Fruit fly (Drosophila melanogaster) whole organism, embryonic: ENCODE results near the gene CG8892.

ENCODE experiments used
- ATbp ChIP-seq: fragments of 200-800 bp; sonication (Bioruptor generic); optimal IDR thresholded peaks from 2 replicates; lab custom pipeline; 2017; ENCODE audit warnings: missing biosample characterization, mild to moderate bottlenecking, missing genetic modification characterization, missing genetic modification reagents
- Bdp1 ChIP-seq: fragments of 200-800 bp; sonication (Bioruptor generic); optimal IDR thresholded peaks from 3 replicates; lab custom pipeline; 2016; ENCODE audit warnings: missing biosample characterization, missing genetic modification characterization
- Bgb ChIP-seq: fragments of 200-800 bp; sonication (Bioruptor generic); IDR thresholded peaks from 2 replicates; pipeline ENCODE4 v1.3.6; 2022; ENCODE audit warnings: missing biosample characterization, missing genetic modification characterization; ENCODE audit not compliant: partially characterized antibody
- Bteb2 ChIP-seq: fragments of 200-800 bp; sonication (Bioruptor generic); optimal IDR thresholded peaks from 2 replicates; lab custom pipeline; 2016; ENCODE audit warnings: missing biosample characterization, missing genetic modification characterization
- CG10366 ChIP-seq: fragments of 200-800 bp; sonication (Bioruptor generic); IDR thresholded peaks from 2 replicates; pipeline ENCODE4 v1.3.6; 2022; ENCODE audit warnings: missing biosample characterization, missing genetic modification characterization
- CG11504 ChIP-seq: fragments of 200-800 bp; sonication (Bioruptor generic); optimal IDR thresholded peaks from 3 replicates; lab custom pipeline; 2019; ENCODE audit warnings: missing biosample characterization, mild to moderate bottlenecking, missing genetic modification characterization, moderate library complexity
- CG12071 ChIP-seq: fragments of 200-800 bp; sonication (Bioruptor generic); optimal IDR thresholded peaks from 3 replicates; lab custom pipeline; 2018; ENCODE audit warnings: missing biosample characterization, mild to moderate bottlenecking, missing genetic modification characterization
- CG12219 ChIP-seq: fragments of 200-800 bp; sonication (Bioruptor generic); optimal IDR thresholded peaks from 3 replicates; lab custom pipeline; 2018; ENCODE audit warnings: missing biosample characterization, mild to moderate bottlenecking, missing genetic modification characterization
- CG12942 ChIP-seq: fragments of 200-800 bp; sonication (Bioruptor generic); optimal IDR thresholded peaks from 3 replicates; lab custom pipeline; 2016; ENCODE audit warnings: missing biosample characterization, missing genetic modification characterization
- CG13123 ChIP-seq: fragments of 200-800 bp; sonication (Bioruptor generic); optimal IDR thresholded peaks from 2 replicates; lab custom pipeline; 2016; ENCODE audit warnings: missing biosample characterization, missing genetic modification characterization
- CG14441 ChIP-seq: fragments of 200-800 bp; sonication (Bioruptor generic); IDR thresholded peaks from 2 replicates; pipeline ENCODE4 v1.3.6; 2022; ENCODE audit warnings: missing biosample characterization, missing genetic modification characterization
- CG15514 ChIP-seq: fragments of 200-800 bp; sonication (Bioruptor generic); optimal IDR thresholded peaks from 3 replicates; lab custom pipeline; 2017; ENCODE audit warnings: missing biosample characterization, missing genetic modification characterization, mild to moderate bottlenecking, moderate library complexity, missing genetic modification reagents
- CG15601 ChIP-seq: fragments of 200-800 bp; sonication (Bioruptor generic); optimal IDR thresholded peaks from 3 replicates; lab custom pipeline; 2019; ENCODE audit warnings: missing biosample characterization, mild to moderate bottlenecking, missing genetic modification characterization, moderate library complexity
- CG17912 ChIP-seq: fragments of 200-800 bp; sonication (Bioruptor generic); optimal IDR thresholded peaks from 2 replicates; lab custom pipeline; 2018; ENCODE audit warnings: missing biosample characterization, mild to moderate bottlenecking, missing genetic modification characterization
- CG2129 ChIP-seq: fragments of 200-800 bp; sonication (Bioruptor generic); IDR thresholded peaks from 2 replicates; pipeline ENCODE4 v1.3.6; 2022; ENCODE audit warnings: missing biosample characterization, missing genetic modification characterization; ENCODE audit not compliant: partially characterized antibody
- CG2678 ChIP-seq: fragments of 200-800 bp; sonication (Bioruptor generic); optimal IDR thresholded peaks from 3 replicates; lab custom pipeline; 2019; ENCODE audit warnings: missing biosample characterization, mild to moderate bottlenecking, missing genetic modification characterization, moderate library complexity
- CG32532 ChIP-seq: fragments of 200-800 bp; sonication (Bioruptor generic); IDR thresholded peaks from 2 replicates; pipeline ENCODE4 v1.3.6; 2022; ENCODE audit warnings: missing biosample characterization, missing genetic modification characterization
- CG34376 ChIP-seq: fragments of 200-800 bp; sonication (Bioruptor generic); optimal IDR thresholded peaks from 2 replicates; lab custom pipeline; 2018; ENCODE audit warnings: missing biosample characterization, mild to moderate bottlenecking, missing genetic modification characterization
- CG42726 ChIP-seq: fragments of 200-800 bp; sonication (Bioruptor generic); IDR thresholded peaks from 2 replicates; pipeline ENCODE4 v1.3.6; 2022; ENCODE audit warnings: missing biosample characterization, missing genetic modification characterization; ENCODE audit not compliant: partially characterized antibody
- CG43689 ChIP-seq: fragments of 200-800 bp; sonication (Bioruptor generic); IDR thresholded peaks from 2 replicates; pipeline ENCODE4 v1.3.6; 2022; ENCODE audit warnings: missing biosample characterization, missing genetic modification characterization
- CG7556 ChIP-seq: fragments of 200-800 bp; sonication (Bioruptor generic); optimal IDR thresholded peaks from 2 replicates; lab custom pipeline; 2017; ENCODE audit warnings: missing biosample characterization, mild to moderate bottlenecking, missing genetic modification characterization
- CG9609 ChIP-seq: fragments of 200-800 bp; sonication (Bioruptor generic); optimal IDR thresholded peaks from 3 replicates; lab custom pipeline; 2016; ENCODE audit warnings: missing biosample characterization, missing genetic modification characterization
- D19A ChIP-seq: fragments of 200-800 bp; optimal IDR thresholded peaks from 3 replicates; lab custom pipeline; 2019; ENCODE audit warnings: missing biosample characterization, mild to moderate bottlenecking, missing genetic modification characterization, moderate library complexity
- Dek ChIP-seq: fragments of 200-800 bp; sonication (Bioruptor generic); optimal IDR thresholded peaks from 3 replicates; lab custom pipeline; 2019; ENCODE audit warnings: missing biosample characterization, mild to moderate bottlenecking, missing genetic modification characterization, moderate library complexity
- Fer2 ChIP-seq: fragments of 200-800 bp; sonication (Bioruptor generic); optimal IDR thresholded peaks from 2 replicates; lab custom pipeline; 2018; ENCODE audit warnings: missing biosample characterization, mild to moderate bottlenecking, missing genetic modification characterization, moderate library complexity
- HmgZ ChIP-seq: fragments of 200-800 bp; sonication (Bioruptor generic); optimal IDR thresholded peaks from 2 replicates; lab custom pipeline; 2018; ENCODE audit warnings: missing biosample characterization, mild to moderate bottlenecking, missing genetic modification characterization
- Hr39 ChIP-seq: fragments of >200 bp; optimal IDR thresholded peaks from 2 replicates; lab custom pipeline; 2017
- NK7.1 ChIP-seq: fragments of 200-800 bp; sonication (Bioruptor generic); optimal IDR thresholded peaks from 3 replicates; lab custom pipeline; 2016; ENCODE audit warnings: missing biosample characterization, missing genetic modification characterization
- Nf-YC ChIP-seq: fragments of 200-800 bp; optimal IDR thresholded peaks from 3 replicates; lab custom pipeline; 2019; ENCODE audit warnings: missing biosample characterization, mild to moderate bottlenecking, missing genetic modification characterization, moderate library complexity
- Ptx1 ChIP-seq: fragments of 200-800 bp; sonication (Bioruptor generic); IDR thresholded peaks from 2 replicates; pipeline ENCODE4 v1.3.6; 2022; ENCODE audit warnings: missing biosample characterization, missing genetic modification characterization
- Ravus ChIP-seq: fragments of 200-800 bp; sonication (Bioruptor generic); IDR thresholded peaks from 2 replicates; pipeline ENCODE4 v1.3.6; 2022; ENCODE audit warnings: missing biosample characterization, missing genetic modification characterization
- al ChIP-seq: fragments of 200-800 bp; sonication (Bioruptor generic); IDR thresholded peaks from 2 replicates; pipeline ENCODE4 v1.3.6; 2022; ENCODE audit warnings: missing biosample characterization, missing genetic modification characterization
- chinmo ChIP-seq: fragments of 200-800 bp; sonication (Bioruptor generic); IDR thresholded peaks from 4 replicates; pipeline ENCODE4 v1.3.6; 2022; ENCODE audit warnings: missing biosample characterization, missing genetic modification characterization; ENCODE audit not compliant: partially characterized antibody
- disco-r ChIP-seq: fragments of 200-800 bp; sonication (Bioruptor generic); optimal IDR thresholded peaks from 2 replicates; lab custom pipeline; 2016; ENCODE audit warnings: missing biosample characterization, missing genetic modification characterization
- eve ChIP-seq, 2 experiments: fragments of >200 bp; optimal IDR thresholded peaks; 2 replicates each; lab custom pipeline; 2017; ENCODE audit warnings: missing biosample characterization in 2 of 2, missing genetic modification characterization in 2 of 2
- hkb ChIP-seq, 2 experiments: fragments of 200-800 bp in 1 of 2; fragments of >200 bp in 1 of 2; sonication (Bioruptor generic) in 1 of 2; IDR thresholded peaks in 1 of 2; optimal IDR thresholded peaks in 1 of 2; 2 replicates each; pipeline versions ENCODE4 v1.3.6 to Lab custom; 2017 to 2022; ENCODE audit warnings: missing biosample characterization in 1 of 2, missing genetic modification characterization in 1 of 2
- knrl ChIP-seq: fragments of 200-800 bp; sonication (Bioruptor generic); IDR thresholded peaks from 3 replicates; pipeline ENCODE4 v1.3.6; 2022; ENCODE audit warnings: missing biosample characterization, missing genetic modification characterization; ENCODE audit not compliant: partially characterized antibody
- maf-S ChIP-seq: fragments of 200-800 bp; sonication (Bioruptor generic); optimal IDR thresholded peaks from 2 replicates; lab custom pipeline; 2016; ENCODE audit warnings: missing biosample characterization, missing genetic modification characterization
- mirr ChIP-seq: fragments of 200-800 bp; sonication (Bioruptor generic); optimal IDR thresholded peaks from 3 replicates; lab custom pipeline; 2018; ENCODE audit warnings: missing biosample characterization, mild to moderate bottlenecking, missing genetic modification characterization
- nau ChIP-seq: fragments of 200-800 bp; sonication (Bioruptor generic); optimal IDR thresholded peaks from 3 replicates; lab custom pipeline; 2017; ENCODE audit warnings: missing biosample characterization, mild to moderate bottlenecking, missing genetic modification characterization, missing genetic modification reagents
- onecut ChIP-seq: fragments of 200-800 bp; sonication (Bioruptor generic); IDR thresholded peaks from 2 replicates; pipeline ENCODE4 v1.3.6; 2022; ENCODE audit warnings: missing biosample characterization, missing genetic modification characterization
- phol ChIP-seq: fragments of 200-800 bp; sonication (Bioruptor generic); optimal IDR thresholded peaks from 3 replicates; lab custom pipeline; 2018; ENCODE audit warnings: missing biosample characterization, mild to moderate bottlenecking, missing genetic modification characterization, moderate library complexity
- row ChIP-seq: fragments of 200-800 bp; sonication (Bioruptor generic); IDR thresholded peaks from 3 replicates; pipeline ENCODE4 v1.3.6; 2022; ENCODE audit warnings: missing biosample characterization, missing genetic modification characterization
- sima ChIP-seq: fragments of 200-800 bp; sonication (Bioruptor generic); optimal IDR thresholded peaks from 2 replicates; lab custom pipeline; 2016; ENCODE audit warnings: missing biosample characterization, missing genetic modification characterization
- sob ChIP-seq: fragments of 200-800 bp; sonication (Bioruptor generic); IDR thresholded peaks from 2 replicates; pipeline ENCODE4 v1.3.6; 2022; ENCODE audit warnings: missing biosample characterization, missing genetic modification characterization
- tin ChIP-seq: fragments of 200-800 bp; sonication (Bioruptor generic); optimal IDR thresholded peaks from 3 replicates; lab custom pipeline; 2016; ENCODE audit warnings: missing biosample characterization, missing genetic modification characterization
- tup ChIP-seq: fragments of 200-800 bp; sonication (Bioruptor generic); optimal IDR thresholded peaks from 2 replicates; lab custom pipeline; 2016; ENCODE audit warnings: missing biosample characterization, mild to moderate bottlenecking, missing genetic modification characterization, moderate library complexity
- vnd ChIP-seq: fragments of 200-800 bp; sonication (Bioruptor generic); IDR thresholded peaks from 3 replicates; pipeline ENCODE4 v1.3.6; 2022; ENCODE audit warnings: missing biosample characterization, missing genetic modification characterization; ENCODE audit not compliant: partially characterized antibody

Gene CG8892

dm6 chr2L:4997401-4998259 lies 16.2 kb upstream of the CG8892 start (continued):
- TF ChIP-seq CG34376 (GFP tag; lab: Kevin White, UChicago) (peak; percentile 97), D19A (tag; lab: Kevin White, UChicago) (peak; percentile 97), nau (GFP tag; lab: Kevin White, UChicago) (peak; percentile 98), sima (peak; percentile 97), Hr39 (lab: Kevin White, UChicago) (no peak), CG15601 (tag; lab: Kevin White, UChicago) (peak; percentile 98), tin (peak; percentile 99), CG12942 (GFP tag; lab: Kevin White, UChicago) (peak; percentile 99), phol (tag; lab: Kevin White, UChicago) (peak; percentile 99), CG32532 (GFP tag; lab: Robert Waterston, UW) (peak; percentile 99), CG13123 (peak; percentile 98), al (GFP tag; lab: Robert Waterston, UW) (peak; percentile 99), chinmo (GFP tag; lab: Robert Waterston, UW) (no peak), CG9609 (GFP tag; lab: Kevin White, UChicago) (peak; percentile 99), vnd (GFP tag; lab: Robert Waterston, UW) (peak; percentile 73), tup (GFP tag; lab: Kevin White, UChicago) (peak; percentile 98), CG2678 (tag; lab: Kevin White, UChicago) (peak; percentile 99), mirr (peak; percentile 99), CG15514 (GFP tag; lab: Kevin White, UChicago) (peak; percentile 93), CG12219 (GFP tag; lab: Kevin White, UChicago) (peak; percentile 99), knrl (peak; percentile 77), eve (GFP tag; optimal IDR thresholded peaks at IDR 0.05; lab: Kevin White, UChicago) (peak; percentile 40 to 97), CG17912 (GFP tag; lab: Kevin White, UChicago) (peak; percentile 96), CG42726 (GFP tag; lab: Robert Waterston, UW) (peak; percentile 68; the same call in 1 of the 2 replicates), Fer2 (peak; percentile 96), HmgZ (tag; lab: Kevin White, UChicago) (peak; percentile 99), CG43689 (GFP tag; lab: Robert Waterston, UW) (peak; percentile 98), Bteb2 (GFP tag; lab: Kevin White, UChicago) (peak; percentile 98), CG11504 (tag; lab: Kevin White, UChicago) (peak; percentile 98), NK7.1 (GFP tag; lab: Kevin White, UChicago) (peak; percentile 98), disco-r (GFP tag; lab: Kevin White, UChicago) (peak; percentile 99), sob (GFP tag; lab: Robert Waterston, UW) (peak; percentile 99), ATbp (GFP tag; lab: Kevin White, UChicago) (peak; percentile 99), row (peak; percentile 99), CG12071 (peak; percentile 99), CG14441 (peak; percentile 99), onecut (GFP tag; lab: Robert Waterston, UW) (peak; percentile 97), CG10366 (GFP tag; lab: Robert Waterston, UW) (peak; percentile 99), CG2129 (no peak), Ravus (GFP tag; lab: Robert Waterston, UW) (peak; percentile 98), Dek (peak; percentile 98), Ptx1 (GFP tag; lab: Robert Waterston, UW) (peak; percentile 99), CG7556 (GFP tag; lab: Kevin White, UChicago) (peak; percentile 98), Nf-YC (tag; lab: Kevin White, UChicago) (peak; percentile 92), hkb (optimal IDR thresholded peaks at IDR 0.05; lab: Kevin White, UChicago) (peak; percentile 95), hkb (GFP tag; IDR thresholded peaks at IDR 0.05; lab: Robert Waterston, UW) (peak; percentile 99), Bdp1 (GFP tag; lab: Kevin White, UChicago) (peak; percentile 94), maf-S (GFP tag; lab: Kevin White, UChicago) (peak; percentile 99), Bgb (GFP tag; lab: Robert Waterston, UW) (peak; percentile 59)
